Fruit fly (Drosophila melanogaster) whole organism, embryonic: Measurements from ENCODE around the gene CG9263.

Experiments
- CG13894 ChIP-seq: fragments of 200-800 bp; sonication (Bioruptor generic); optimal IDR thresholded peaks from 3 replicates; lab custom pipeline; 2018; ENCODE audit warnings: missing biosample characterization, mild to moderate bottlenecking, missing genetic modification characterization, moderate library complexity
- CG31224 ChIP-seq: fragments of 200-800 bp; sonication (Bioruptor generic); IDR thresholded peaks from 2 replicates; pipeline ENCODE4 v1.3.6; 2022; ENCODE audit warnings: missing biosample characterization, missing genetic modification characterization
- CG4707 ChIP-seq: fragments of 200-800 bp; sonication (Bioruptor generic); optimal IDR thresholded peaks from 2 replicates; lab custom pipeline; 2018; ENCODE audit warnings: missing biosample characterization, mild to moderate bottlenecking, missing genetic modification characterization, moderate library complexity
- CG5245 ChIP-seq: fragments of 200-800 bp; sonication (Bioruptor generic); optimal IDR thresholded peaks from 3 replicates; lab custom pipeline; 2016; ENCODE audit warnings: missing biosample characterization, missing genetic modification characterization
- CG8089 ChIP-seq: fragments of 200-800 bp; sonication (Bioruptor generic); optimal IDR thresholded peaks from 3 replicates; lab custom pipeline; 2016; ENCODE audit warnings: missing biosample characterization, missing genetic modification characterization
- CoRest ChIP-seq: fragments of 200-800 bp; sonication (Bioruptor generic); optimal IDR thresholded peaks from 3 replicates; lab custom pipeline; 2018; ENCODE audit warnings: missing biosample characterization, mild to moderate bottlenecking, missing genetic modification characterization, moderate library complexity
- D19A ChIP-seq: fragments of 200-800 bp; optimal IDR thresholded peaks from 3 replicates; lab custom pipeline; 2019; ENCODE audit warnings: missing biosample characterization, mild to moderate bottlenecking, missing genetic modification characterization, moderate library complexity
- Ets65A ChIP-seq: fragments of 200-800 bp; sonication (Bioruptor generic); peaks from one replicate; lab custom pipeline; 2016; ENCODE audit warnings: missing biosample characterization, missing genetic modification characterization
- MESR4 ChIP-seq: fragments of 200-800 bp; sonication (Bioruptor generic); optimal IDR thresholded peaks from 2 replicates; lab custom pipeline; 2018; ENCODE audit warnings: missing biosample characterization, mild to moderate bottlenecking, missing genetic modification characterization, moderate library complexity
- Med ChIP-seq: fragments of 200-800 bp; sonication (Bioruptor generic); peaks from one replicate; lab custom pipeline; 2016; ENCODE audit warnings: missing biosample characterization, missing genetic modification characterization, mild to moderate bottlenecking, inconsistent platforms, moderate library complexity
- Nf-YB ChIP-seq: fragments of 200-800 bp; sonication (Bioruptor generic); optimal IDR thresholded peaks from 3 replicates; lab custom pipeline; 2019; ENCODE audit warnings: missing biosample characterization, mild to moderate bottlenecking, missing genetic modification characterization, moderate library complexity
- Nf-YC ChIP-seq: fragments of 200-800 bp; optimal IDR thresholded peaks from 3 replicates; lab custom pipeline; 2019; ENCODE audit warnings: missing biosample characterization, mild to moderate bottlenecking, missing genetic modification characterization, moderate library complexity
- Six4 ChIP-seq: fragments of 200-800 bp; sonication (Bioruptor generic); optimal IDR thresholded peaks from 2 replicates; lab custom pipeline; 2016; ENCODE audit warnings: missing biosample characterization, missing genetic modification characterization
- Vsx1 ChIP-seq: fragments of 200-800 bp; sonication (Bioruptor generic); optimal IDR thresholded peaks from 2 replicates; lab custom pipeline; 2017; ENCODE audit warnings: missing biosample characterization, mild to moderate bottlenecking, missing genetic modification characterization, missing genetic modification reagents
- Xrp1 ChIP-seq: fragments of 200-800 bp; sonication (Bioruptor generic); IDR thresholded peaks from 2 replicates; pipeline ENCODE4 v1.3.6; 2022; ENCODE audit warnings: missing biosample characterization, missing genetic modification characterization
- al ChIP-seq: fragments of 200-800 bp; sonication (Bioruptor generic); IDR thresholded peaks from 2 replicates; pipeline ENCODE4 v1.3.6; 2022; ENCODE audit warnings: missing biosample characterization, missing genetic modification characterization
- ap ChIP-seq: fragments of 200-800 bp; sonication (Bioruptor generic); IDR thresholded peaks from 2 replicates; pipeline ENCODE4 v1.3.6; 2022; ENCODE audit warnings: missing biosample characterization, missing genetic modification characterization
- caup ChIP-seq: fragments of 200-800 bp; sonication (Bioruptor generic); optimal IDR thresholded peaks from 3 replicates; lab custom pipeline; 2017; ENCODE audit warnings: missing biosample characterization, mild to moderate bottlenecking, missing genetic modification characterization, moderate library complexity; ENCODE audit not compliant: severe bottlenecking
- chinmo ChIP-seq: fragments of 200-800 bp; sonication (Bioruptor generic); IDR thresholded peaks from 4 replicates; pipeline ENCODE4 v1.3.6; 2022; ENCODE audit warnings: missing biosample characterization, missing genetic modification characterization; ENCODE audit not compliant: partially characterized antibody
- crc ChIP-seq: fragments of 200-800 bp; sonication (Bioruptor generic); optimal IDR thresholded peaks from 2 replicates; lab custom pipeline; 2016; ENCODE audit warnings: missing biosample characterization, missing genetic modification characterization
- crol ChIP-seq: fragments of 200-800 bp; sonication (Bioruptor generic); IDR thresholded peaks from 2 replicates; pipeline ENCODE4 v1.3.6; 2022; ENCODE audit warnings: missing biosample characterization, missing genetic modification characterization
- cwo ChIP-seq: fragments of 200-800 bp; sonication (Bioruptor generic); optimal IDR thresholded peaks from 3 replicates; lab custom pipeline; 2017; ENCODE audit warnings: missing biosample characterization, missing genetic modification characterization, mild to moderate bottlenecking, moderate library complexity, missing genetic modification reagents
- eve ChIP-seq, 2 experiments: fragments of >200 bp; optimal IDR thresholded peaks; 2 replicates each; lab custom pipeline; 2017; ENCODE audit warnings: missing biosample characterization in 2 of 2, missing genetic modification characterization in 2 of 2
- exex ChIP-seq: fragments of 200-800 bp; sonication (Bioruptor generic); optimal IDR thresholded peaks from 4 replicates; lab custom pipeline; 2018; ENCODE audit warnings: missing biosample characterization, mild to moderate bottlenecking, missing genetic modification characterization, moderate library complexity
- fd3F ChIP-seq: fragments of 200-800 bp; sonication (Bioruptor generic); optimal IDR thresholded peaks from 2 replicates; lab custom pipeline; 2018; ENCODE audit warnings: missing biosample characterization, mild to moderate bottlenecking, missing genetic modification characterization, moderate library complexity
- grn ChIP-seq: fragments of 200-800 bp; sonication (Bioruptor generic); optimal IDR thresholded peaks from 3 replicates; lab custom pipeline; 2017; ENCODE audit warnings: missing biosample characterization, missing genetic modification characterization
- kah ChIP-seq: fragments of 200-800 bp; sonication (Bioruptor generic); optimal IDR thresholded peaks from 2 replicates; lab custom pipeline; 2018; ENCODE audit warnings: missing biosample characterization, mild to moderate bottlenecking, missing genetic modification characterization
- mirr ChIP-seq: fragments of 200-800 bp; sonication (Bioruptor generic); optimal IDR thresholded peaks from 3 replicates; lab custom pipeline; 2018; ENCODE audit warnings: missing biosample characterization, mild to moderate bottlenecking, missing genetic modification characterization
- nerfin-1 ChIP-seq: fragments of 200-800 bp; sonication (Bioruptor generic); optimal IDR thresholded peaks from 3 replicates; lab custom pipeline; 2019; ENCODE audit warnings: missing biosample characterization, mild to moderate bottlenecking, missing genetic modification characterization, moderate library complexity
- nom ChIP-seq: fragments of 200-800 bp; sonication (Bioruptor generic); optimal IDR thresholded peaks from 2 replicates; lab custom pipeline; 2017; ENCODE audit warnings: missing biosample characterization, missing genetic modification characterization, mild to moderate bottlenecking, moderate library complexity, missing genetic modification reagents
- pros ChIP-seq: fragments of 200-800 bp; sonication (Bioruptor generic); optimal IDR thresholded peaks from 3 replicates; lab custom pipeline; 2019; ENCODE audit warnings: missing biosample characterization, mild to moderate bottlenecking, missing genetic modification characterization, moderate library complexity
- rib ChIP-seq: fragments of 200-800 bp; sonication (Bioruptor generic); IDR thresholded peaks from 2 replicates; pipeline ENCODE4 v1.3.6; 2022; ENCODE audit warnings: missing biosample characterization, missing genetic modification characterization
- row ChIP-seq: fragments of 200-800 bp; sonication (Bioruptor generic); IDR thresholded peaks from 3 replicates; pipeline ENCODE4 v1.3.6; 2022; ENCODE audit warnings: missing biosample characterization, missing genetic modification characterization
- sens ChIP-seq: fragments of 200-800 bp; sonication (Bioruptor generic); peaks from one replicate; lab custom pipeline; 2016; ENCODE audit warnings: missing biosample characterization, missing genetic modification characterization
- sug ChIP-seq: fragments of 200-800 bp; optimal IDR thresholded peaks from 2 replicates; lab custom pipeline; 2019; ENCODE audit warnings: missing biosample characterization, mild to moderate bottlenecking, missing genetic modification characterization, moderate library complexity
- z ChIP-seq: fragments of 200-800 bp; sonication (Bioruptor generic); IDR thresholded peaks from 3 replicates; pipeline ENCODE4 v1.3.6; 2022; ENCODE audit warnings: missing biosample characterization, missing genetic modification characterization

CG9263 gene

dm6 chr2L:13512182-13513032, 30.0 kb downstream of the CG9263 start (continued):
- TF ChIP-seq CG5245 (GFP tag; lab: Kevin White, UChicago) (no peak), CoRest (peak; percentile 43), kah (no peak), ap (peak; percentile 15; the same call in 1 of the 2 replicates), crol (GFP tag; lab: Robert Waterston, UW) (peak; percentile 99), crc (no peak), z (no peak)

- TF ChIP-seq sug (tag; lab: Kevin White, UChicago) (peak; percentile 20), CG8089 (GFP tag; lab: Kevin White, UChicago) (no peak), rib (GFP tag; lab: Robert Waterston, UW) (peak; percentile 52; the same call in 1 of the 2 replicates), mirr (GFP tag; lab: Kevin White, UChicago) (peak; percentile 87), CG31224 (GFP tag; lab: Robert Waterston, UW) (no peak), Six4 (no peak), exex (tag; lab: Kevin White, UChicago) (peak; percentile 74), Nf-YC (peak; percentile 41), Vsx1 (no peak), Xrp1 (no peak), crol (GFP tag; lab: Robert Waterston, UW) (peak; percentile 63; the same call in 1 of the 2 replicates), al (no peak), sens (GFP tag; lab: Kevin White, UChicago) (peak; percentile 58), row (GFP tag; lab: Robert Waterston, UW) (peak; percentile 47; the same call in 2 of the 3 replicates), D19A (peak; percentile 19), grn (GFP tag; lab: Kevin White, UChicago) (peak; percentile 92), nerfin-1 (tag; lab: Kevin White, UChicago) (peak; percentile 68), CG4707 (peak; percentile 64), Ets65A (GFP tag; lab: Kevin White, UChicago) (peak; percentile 1), chinmo (peak; percentile 72; the same call in 1 of the 4 replicates), CG13894 (peak; percentile 35), cwo (GFP tag; lab: Kevin White, UChicago) (peak; percentile 55), pros (peak; percentile 5), Nf-YB (peak; percentile 27), Med (peak; percentile 82), MESR4 (no peak), caup (GFP tag; lab: Kevin White, UChicago) (peak; percentile 10), nom (GFP tag; lab: Kevin White, UChicago) (no peak), eve (GFP tag; optimal IDR thresholded peaks at IDR 0.05; lab: Kevin White, UChicago) (peak in 1 of 2 experiments; percentile 14), fd3F (GFP tag; lab: Kevin White, UChicago) (no peak)
Observed at dm6 chr2L:13510870-13511867, 31.2 kb downstream of the CG9263 start.
